Fruit fly (Drosophila melanogaster): ENCODE results near the gene CG33703.

DNA sequence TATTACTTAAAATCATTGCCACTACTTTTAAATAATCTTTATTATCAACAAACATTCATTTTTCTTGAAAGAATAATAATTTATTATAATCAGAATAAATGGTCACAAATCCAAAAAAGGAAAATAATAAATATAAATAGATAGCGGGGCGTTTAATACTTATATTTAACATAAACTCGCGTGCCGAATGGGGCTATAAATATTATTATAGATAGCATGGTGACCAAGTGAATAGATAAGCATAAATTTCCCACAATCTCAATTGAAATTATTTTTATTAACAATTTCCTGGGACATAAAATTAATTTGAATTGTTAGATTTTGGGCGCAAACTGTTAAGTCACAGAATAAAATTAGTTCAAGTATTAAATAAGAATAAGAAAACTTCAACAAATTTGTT lies 6.0 kb downstream of the CG33703 start:
- TF ChIP-seq usp (GFP tag; optimal IDR thresholded peaks at IDR 0.05) (no peak), pan (optimal IDR thresholded peaks at IDR 0.05) (no peak), EcR (GFP tag; optimal IDR thresholded peaks at IDR 0.05) (no peak), CG8478 (optimal IDR thresholded peaks at IDR 0.05) (no peak)

Measured in whole organism.